Fruit fly (Drosophila melanogaster) whole organism, embryonic: ENCODE data around the gene nkt.

Experiments used
- CG10267 ChIP-seq: fragments of 200-800 bp; sonication (Bioruptor generic); optimal IDR thresholded peaks from 2 replicates; lab custom pipeline; 2018; ENCODE audit warnings: missing biosample characterization, mild to moderate bottlenecking, missing genetic modification characterization, moderate library complexity
- CG11093 ChIP-seq: fragments of 200-800 bp; sonication (Bioruptor generic); IDR thresholded peaks from 3 replicates; pipeline ENCODE4 v1.3.6; 2022; ENCODE audit warnings: missing biosample characterization, missing genetic modification characterization
- CG11398 ChIP-seq: fragments of 200-800 bp; sonication (Bioruptor generic); optimal IDR thresholded peaks from 2 replicates; lab custom pipeline; 2016; ENCODE audit warnings: missing biosample characterization, missing genetic modification characterization
- CG12104 ChIP-seq: fragments of 200-800 bp; sonication (Bioruptor generic); optimal IDR thresholded peaks from 3 replicates; lab custom pipeline; 2016; ENCODE audit warnings: missing biosample characterization, missing genetic modification characterization
- CG12236 ChIP-seq: fragments of 200-800 bp; sonication (Bioruptor generic); optimal IDR thresholded peaks from 2 replicates; lab custom pipeline; 2016; ENCODE audit warnings: missing biosample characterization, missing genetic modification characterization
- CG16815 ChIP-seq: fragments of 200-800 bp; sonication (Bioruptor generic); optimal IDR thresholded peaks from 3 replicates; lab custom pipeline; 2017; ENCODE audit warnings: missing biosample characterization, mild to moderate bottlenecking, missing genetic modification characterization
- CG17612 ChIP-seq: fragments of 200-800 bp; sonication (Bioruptor generic); IDR thresholded peaks from 2 replicates; pipeline ENCODE4 v1.3.6; 2022; ENCODE audit warnings: missing biosample characterization, missing genetic modification characterization
- CG18476 ChIP-seq: fragments of 200-800 bp; sonication (Bioruptor generic); optimal IDR thresholded peaks from 2 replicates; lab custom pipeline; 2016; ENCODE audit warnings: missing biosample characterization, mild to moderate bottlenecking, missing genetic modification characterization
- CG18599 ChIP-seq: fragments of 200-800 bp; sonication (Bioruptor generic); optimal IDR thresholded peaks from 3 replicates; lab custom pipeline; 2017; ENCODE audit warnings: missing biosample characterization, missing genetic modification characterization, mild to moderate bottlenecking, moderate library complexity, missing genetic modification reagents
- CG30020 ChIP-seq: fragments of 200-800 bp; optimal IDR thresholded peaks from 2 replicates; lab custom pipeline; 2019; ENCODE audit warnings: missing biosample characterization, mild to moderate bottlenecking, missing genetic modification characterization, moderate library complexity
- CG3281 ChIP-seq: fragments of 200-800 bp; sonication (Bioruptor generic); optimal IDR thresholded peaks from 3 replicates; lab custom pipeline; 2017; ENCODE audit warnings: missing biosample characterization, mild to moderate bottlenecking, missing genetic modification characterization
- CG33213 ChIP-seq: fragments of 200-800 bp; sonication (Bioruptor generic); optimal IDR thresholded peaks from 3 replicates; lab custom pipeline; 2016; ENCODE audit warnings: missing biosample characterization, missing genetic modification characterization
- CG3838 ChIP-seq: fragments of 200-800 bp; sonication (Bioruptor generic); optimal IDR thresholded peaks from 3 replicates; lab custom pipeline; 2016; ENCODE audit warnings: missing biosample characterization, missing genetic modification characterization
- CG5180 ChIP-seq: fragments of 200-800 bp; sonication (Bioruptor generic); optimal IDR thresholded peaks from 3 replicates; lab custom pipeline; 2017; ENCODE audit warnings: missing biosample characterization, missing genetic modification characterization, mild to moderate bottlenecking, moderate library complexity, missing genetic modification reagents
- CG6654 ChIP-seq: fragments of 200-800 bp; sonication (Bioruptor generic); optimal IDR thresholded peaks from 2 replicates; lab custom pipeline; 2017; ENCODE audit warnings: missing biosample characterization, mild to moderate bottlenecking, missing genetic modification characterization
- CG6689 ChIP-seq: fragments of 200-800 bp; sonication (Bioruptor generic); IDR thresholded peaks from 2 replicates; pipeline ENCODE4 v1.3.6; 2022; ENCODE audit warnings: missing biosample characterization, missing genetic modification characterization
- CG7357 ChIP-seq: fragments of 200-800 bp; sonication (Bioruptor generic); IDR thresholded peaks from 3 replicates; pipeline ENCODE4 v1.3.6; 2022; ENCODE audit warnings: missing biosample characterization, missing genetic modification characterization
- CG9876 ChIP-seq: fragments of 200-800 bp; sonication (Bioruptor generic); optimal IDR thresholded peaks from 2 replicates; lab custom pipeline; 2016; ENCODE audit warnings: missing biosample characterization, missing genetic modification characterization
- CTCF ChIP-seq: fragments of 200-800 bp; sonication (Bioruptor generic); optimal IDR thresholded peaks from 2 replicates; lab custom pipeline; 2017; ENCODE audit warnings: missing biosample characterization, mild to moderate bottlenecking, missing genetic modification characterization, moderate library complexity
- CkIIα-i1 ChIP-seq: fragments of 200-800 bp; sonication (Bioruptor generic); IDR thresholded peaks from 2 replicates; pipeline ENCODE4 v1.3.6; 2022; ENCODE audit warnings: missing biosample characterization, missing genetic modification characterization
- Dp ChIP-seq: fragments of 200-800 bp; sonication (Bioruptor generic); optimal IDR thresholded peaks from 2 replicates; lab custom pipeline; 2018; ENCODE audit warnings: missing biosample characterization, mild to moderate bottlenecking, missing genetic modification characterization, moderate library complexity
- Dref ChIP-seq: fragments of 200-800 bp; sonication (Bioruptor generic); IDR thresholded peaks from 2 replicates; pipeline ENCODE4 v1.3.6; 2022; ENCODE audit warnings: missing biosample characterization, missing genetic modification characterization
- Gug ChIP-seq: fragments of 200-800 bp; sonication (Bioruptor generic); IDR thresholded peaks from 4 replicates; pipeline ENCODE4 v1.3.6; 2022; ENCODE audit warnings: missing biosample characterization, missing genetic modification characterization
- HHEX ChIP-seq: fragments of 200-800 bp; sonication (Bioruptor generic); optimal IDR thresholded peaks from 3 replicates; lab custom pipeline; 2017; ENCODE audit warnings: missing biosample characterization, mild to moderate bottlenecking, missing genetic modification characterization, missing genetic modification reagents
- Hr3 ChIP-seq: fragments of 200-800 bp; sonication (Bioruptor generic); optimal IDR thresholded peaks from 3 replicates; lab custom pipeline; 2016; ENCODE audit warnings: missing biosample characterization, missing genetic modification characterization
- Hr51 ChIP-seq, 2 experiments: fragments of 200-800 bp; sonication (Bioruptor generic); optimal IDR thresholded peaks; 2 replicates in 1 of 2; 3 replicates in 1 of 2; lab custom pipeline; 2016 to 2018; ENCODE audit warnings: missing biosample characterization in 2 of 2, missing genetic modification characterization in 2 of 2, mild to moderate bottlenecking in 1 of 2, moderate library complexity in 1 of 2
- NC2β ChIP-seq: fragments of 200-800 bp; sonication (Bioruptor generic); optimal IDR thresholded peaks from 2 replicates; lab custom pipeline; 2016; ENCODE audit warnings: missing biosample characterization, missing genetic modification characterization
- Nf-YB ChIP-seq: fragments of 200-800 bp; sonication (Bioruptor generic); optimal IDR thresholded peaks from 3 replicates; lab custom pipeline; 2019; ENCODE audit warnings: missing biosample characterization, mild to moderate bottlenecking, missing genetic modification characterization, moderate library complexity
- Pdp1 ChIP-seq, 2 experiments: fragments of 200-800 bp; sonication (Bioruptor generic); optimal IDR thresholded peaks; 3 replicates each; lab custom pipeline; 2016; ENCODE audit warnings: missing biosample characterization in 2 of 2, missing genetic modification characterization in 2 of 2, mild to moderate bottlenecking in 1 of 2, moderate library complexity in 1 of 2
- Ravus ChIP-seq: fragments of 200-800 bp; sonication (Bioruptor generic); IDR thresholded peaks from 2 replicates; pipeline ENCODE4 v1.3.6; 2022; ENCODE audit warnings: missing biosample characterization, missing genetic modification characterization
- amos ChIP-seq: fragments of 200-800 bp; sonication (Bioruptor generic); IDR thresholded peaks from 2 replicates; pipeline ENCODE4 v1.3.6; 2022; ENCODE audit warnings: missing biosample characterization, missing genetic modification characterization; ENCODE audit not compliant: partially characterized antibody
- cato ChIP-seq: fragments of 200-800 bp; sonication (Bioruptor generic); optimal IDR thresholded peaks from 2 replicates; lab custom pipeline; 2016; ENCODE audit warnings: missing biosample characterization, missing genetic modification characterization, borderline replicate concordance
- chinmo ChIP-seq: fragments of 200-800 bp; sonication (Bioruptor generic); IDR thresholded peaks from 4 replicates; pipeline ENCODE4 v1.3.6; 2022; ENCODE audit warnings: missing biosample characterization, missing genetic modification characterization; ENCODE audit not compliant: partially characterized antibody
- chm ChIP-seq: fragments of 200-800 bp; sonication (Bioruptor generic); IDR thresholded peaks from 2 replicates; pipeline ENCODE4 v1.3.6; 2022; ENCODE audit warnings: missing biosample characterization, missing genetic modification characterization
- en ChIP-seq: fragments of 200-800 bp; sonication (Bioruptor generic); optimal IDR thresholded peaks from 2 replicates; lab custom pipeline; 2016; ENCODE audit warnings: missing biosample characterization, missing genetic modification characterization
- eve ChIP-seq, 2 experiments: fragments of >200 bp; optimal IDR thresholded peaks; 2 replicates each; lab custom pipeline; 2017; ENCODE audit warnings: missing biosample characterization in 2 of 2, missing genetic modification characterization in 2 of 2
- exex ChIP-seq: fragments of 200-800 bp; sonication (Bioruptor generic); optimal IDR thresholded peaks from 4 replicates; lab custom pipeline; 2018; ENCODE audit warnings: missing biosample characterization, mild to moderate bottlenecking, missing genetic modification characterization, moderate library complexity
- fu2 ChIP-seq: fragments of 200-800 bp; sonication (Bioruptor generic); optimal IDR thresholded peaks from 2 replicates; lab custom pipeline; 2016; ENCODE audit warnings: missing biosample characterization, missing genetic modification characterization
- gcm ChIP-seq: fragments of 200-800 bp; sonication (Bioruptor generic); optimal IDR thresholded peaks from 2 replicates; lab custom pipeline; 2019; ENCODE audit warnings: missing biosample characterization, mild to moderate bottlenecking, missing genetic modification characterization, moderate library complexity
- her ChIP-seq: fragments of 200-800 bp; sonication (Bioruptor generic); optimal IDR thresholded peaks from 2 replicates; lab custom pipeline; 2016; ENCODE audit warnings: missing biosample characterization, missing genetic modification characterization
- jigr1 ChIP-seq: fragments of 200-800 bp; sonication (Bioruptor generic); IDR thresholded peaks from 3 replicates; pipeline ENCODE4 v1.3.6; 2022; ENCODE audit warnings: missing biosample characterization, missing genetic modification characterization
- jumu ChIP-seq: fragments of 200-800 bp; sonication (Bioruptor generic); optimal IDR thresholded peaks from 3 replicates; lab custom pipeline; 2016; ENCODE audit warnings: missing biosample characterization, missing genetic modification characterization
- lov ChIP-seq, 2 experiments: fragments of 200-800 bp in 1 of 2; fragments of >200 bp in 1 of 2; sonication (Bioruptor generic) in 1 of 2; IDR thresholded peaks in 1 of 2; optimal IDR thresholded peaks in 1 of 2; 2 replicates in 1 of 2; 3 replicates in 1 of 2; pipeline versions ENCODE4 v1.3.6 to Lab custom; 2017 to 2022; ENCODE audit warnings: missing biosample characterization in 1 of 2, missing genetic modification characterization in 1 of 2
- nmo ChIP-seq: fragments of 200-800 bp; sonication (Bioruptor generic); optimal IDR thresholded peaks from 2 replicates; lab custom pipeline; 2018; ENCODE audit warnings: missing biosample characterization, mild to moderate bottlenecking, missing genetic modification characterization, moderate library complexity
- onecut ChIP-seq: fragments of 200-800 bp; sonication (Bioruptor generic); IDR thresholded peaks from 2 replicates; pipeline ENCODE4 v1.3.6; 2022; ENCODE audit warnings: missing biosample characterization, missing genetic modification characterization
- stwl ChIP-seq: fragments of 200-800 bp; sonication (Bioruptor generic); optimal IDR thresholded peaks from 3 replicates; lab custom pipeline; 2018; ENCODE audit warnings: missing biosample characterization, mild to moderate bottlenecking, missing genetic modification characterization, moderate library complexity
- tna ChIP-seq: fragments of 200-800 bp; sonication (Bioruptor generic); IDR thresholded peaks from 2 replicates; pipeline ENCODE4 v1.3.6; 2022; ENCODE audit warnings: missing biosample characterization, missing genetic modification characterization; ENCODE audit not compliant: partially characterized antibody
- unc-4 ChIP-seq: fragments of 200-800 bp; sonication (Bioruptor generic); IDR thresholded peaks from 2 replicates; pipeline ENCODE4 v1.3.6; 2022; ENCODE audit warnings: missing biosample characterization, missing genetic modification characterization; ENCODE audit not compliant: partially characterized antibody
- usp ChIP-seq: fragments of >200 bp; optimal IDR thresholded peaks from 2 replicates; lab custom pipeline; 2017; ENCODE audit warnings: missing biosample characterization, missing genetic modification characterization

nkt gene

DNA sequence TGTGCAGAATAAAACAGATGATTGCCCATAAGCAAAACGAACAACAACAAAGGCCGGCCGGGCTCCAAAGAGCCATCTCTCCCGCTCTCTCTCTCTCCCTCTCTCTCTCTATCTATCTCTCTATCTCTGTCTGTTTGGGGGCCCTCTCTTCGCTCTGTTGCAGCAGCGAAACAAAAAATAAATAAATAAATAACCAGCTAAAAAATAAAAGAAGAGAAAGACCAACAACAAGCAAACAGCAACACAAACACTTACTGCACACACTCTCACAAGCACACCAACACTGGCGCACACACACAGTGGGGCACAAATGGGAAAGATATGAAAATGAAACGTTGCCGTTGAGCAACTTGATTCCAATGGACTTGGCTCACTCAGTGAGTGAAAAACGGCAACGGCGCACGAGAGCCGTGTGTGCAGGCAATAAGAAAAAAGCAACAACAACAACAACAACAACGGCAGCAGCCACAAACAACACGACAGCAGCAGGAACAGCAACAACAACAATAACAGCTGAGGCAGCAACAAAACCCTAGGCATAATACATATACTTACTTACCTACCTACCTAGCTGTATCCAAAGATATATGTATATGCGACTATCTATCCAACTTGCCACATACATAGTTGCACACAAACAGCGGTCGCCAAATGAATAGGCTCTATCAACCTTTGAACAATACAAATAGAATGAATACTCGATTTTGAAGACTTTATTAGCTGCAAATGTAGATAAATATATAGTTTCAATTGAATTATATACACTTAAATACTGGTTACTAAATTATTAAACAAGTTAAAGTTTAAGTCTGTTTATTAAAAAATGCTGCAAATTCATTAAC is 45.1 kb downstream of the nkt start (continued):
- peak; percentile 15 for TF ChIP-seq her (GFP tag; lab: Kevin White, UChicago)
- TF ChIP-seq Gug (GFP tag; lab: Robert Waterston, UW), result no peak; the same call in 3 of the 4 replicates
- TF ChIP-seq CG6689 (GFP tag; lab: Robert Waterston, UW), result 0 out of 2 replicates have a peak, but pooled peaks have one; percentile 20
- no peak for TF ChIP-seq Hr3 (GFP tag; lab: Kevin White, UChicago)
- TF ChIP-seq chinmo, result peak; percentile 96
- no peak for TF ChIP-seq CG7357 (GFP tag; lab: Robert Waterston, UW)
- TF ChIP-seq HHEX (GFP tag; lab: Kevin White, UChicago), result no peak
- TF ChIP-seq CTCF (GFP tag; lab: Kevin White, UChicago), result peak; percentile 1
- no peak for TF ChIP-seq Hr51 (GFP tag; optimal IDR thresholded peaks at IDR 0.05; lab: Kevin White, UChicago)
- TF ChIP-seq Dref (GFP tag; lab: Robert Waterston, UW), result no peak
- no peak for TF ChIP-seq CG16815
- TF ChIP-seq tna (GFP tag; lab: Robert Waterston, UW), result no peak
- peak; percentile 23 for TF ChIP-seq CG5180 (GFP tag; lab: Kevin White, UChicago)
- no peak for TF ChIP-seq CG12236 (GFP tag; lab: Kevin White, UChicago)
- TF ChIP-seq CG30020 (tag; lab: Kevin White, UChicago), result no peak
- TF ChIP-seq CG9876 (GFP tag; lab: Kevin White, UChicago), result peak; percentile 14
- no peak for TF ChIP-seq usp (GFP tag; lab: Kevin White, UChicago)
- TF ChIP-seq CG11093 (GFP tag; lab: Robert Waterston, UW), result no peak
- peak; percentile 59 for TF ChIP-seq CG18599
- TF ChIP-seq en (GFP tag; lab: Kevin White, UChicago), result no peak
- no peak for TF ChIP-seq lov (optimal IDR thresholded peaks at IDR 0.05; lab: Kevin White, UChicago)
- no peak for TF ChIP-seq lov (GFP tag; IDR thresholded peaks at IDR 0.05; lab: Robert Waterston, UW)
- no peak for TF ChIP-seq CkIIα-i1
- no peak for TF ChIP-seq unc-4 (GFP tag; lab: Robert Waterston, UW)
- TF ChIP-seq stwl, result no peak
- TF ChIP-seq Ravus, result no peak
- no peak for TF ChIP-seq eve (GFP tag; optimal IDR thresholded peaks at IDR 0.05; lab: Kevin White, UChicago)
- TF ChIP-seq Nf-YB (GFP tag; lab: Kevin White, UChicago), result peak; percentile 47
- TF ChIP-seq exex (tag; lab: Kevin White, UChicago), result no peak
- no peak for TF ChIP-seq CG6654 (GFP tag; lab: Kevin White, UChicago)
- TF ChIP-seq nmo (GFP tag; lab: Kevin White, UChicago), result peak; percentile 4
- peak; percentile 7 for TF ChIP-seq CG33213 (GFP tag; lab: Kevin White, UChicago)
- TF ChIP-seq amos, result no peak
- TF ChIP-seq jigr1, result no peak
- TF ChIP-seq chm (GFP tag; lab: Robert Waterston, UW), result peak; percentile 80
- TF ChIP-seq Dp (GFP tag; lab: Kevin White, UChicago), result no peak
- peak; percentile 51 for TF ChIP-seq gcm
- TF ChIP-seq CG18476, result no peak
- no peak for TF ChIP-seq CG11398
- no peak for TF ChIP-seq CG17612 (GFP tag; lab: Robert Waterston, UW)
- peak; percentile 36 for TF ChIP-seq NC2β
- peak; percentile 72 for TF ChIP-seq CG3838 (GFP tag; lab: Kevin White, UChicago)
- TF ChIP-seq fu2 (GFP tag; lab: Kevin White, UChicago), result no peak
- TF ChIP-seq jumu (GFP tag; lab: Kevin White, UChicago), result no peak
- TF ChIP-seq CG10267 (tag; lab: Kevin White, UChicago), result no peak
- TF ChIP-seq cato (GFP tag; lab: Kevin White, UChicago), result no peak
- TF ChIP-seq onecut (GFP tag; lab: Robert Waterston, UW), result no peak; the same call in 1 of the 2 replicates
- TF ChIP-seq Pdp1 (GFP tag; optimal IDR thresholded peaks at IDR 0.05; lab: Kevin White, UChicago), result peak in 1 of 2 experiments; percentile 14
- TF ChIP-seq CG3281 (GFP tag; lab: Kevin White, UChicago), result no peak
- no peak for TF ChIP-seq CG12104 (GFP tag; lab: Kevin White, UChicago)
